Fruit fly (Drosophila melanogaster) whole organism, prepupa: ENCODE data around the gene CG14007.

ENCODE experiments used
- Eip78C ChIP-seq: fragments of 200-800 bp; sonication (Bioruptor generic); peaks from one replicate; lab custom pipeline; 2016; ENCODE audit warnings: missing biosample characterization, missing genetic modification characterization
- Eip93F ChIP-seq: fragments of 200-800 bp; sonication (Bioruptor generic); optimal IDR thresholded peaks from 2 replicates; lab custom pipeline; 2016; ENCODE audit warnings: missing biosample characterization, mild to moderate bottlenecking, missing genetic modification characterization
- Hr38 ChIP-seq: sonication (Bioruptor generic); optimal IDR thresholded peaks from 2 replicates; lab custom pipeline; 2016; ENCODE audit warnings: missing biosample characterization, missing genetic modification characterization
- OdsH ChIP-seq: fragments of 200-800 bp; sonication (Bioruptor generic); optimal IDR thresholded peaks from 3 replicates; lab custom pipeline; 2016; ENCODE audit warnings: missing biosample characterization, missing genetic modification characterization
- Smox ChIP-seq: fragments of 200-800 bp; sonication (Bioruptor generic); optimal IDR thresholded peaks from 3 replicates; lab custom pipeline; 2016; ENCODE audit warnings: missing biosample characterization, missing genetic modification characterization
- Sox102F ChIP-seq: fragments of 200-800 bp; sonication (Bioruptor generic); optimal IDR thresholded peaks from 2 replicates; lab custom pipeline; 2016; ENCODE audit warnings: missing biosample characterization, mild to moderate bottlenecking, missing genetic modification characterization
- dsx ChIP-seq: fragments of 200-800 bp; optimal IDR thresholded peaks from 3 replicates; lab custom pipeline; 2019; ENCODE audit warnings: missing biosample characterization, mild to moderate bottlenecking, missing genetic modification characterization, moderate library complexity; ENCODE audit not compliant: poor library complexity, severe bottlenecking
- fd85E ChIP-seq: fragments of 200-800 bp; sonication (Bioruptor generic); optimal IDR thresholded peaks from 3 replicates; lab custom pipeline; 2016; ENCODE audit warnings: missing biosample characterization, missing genetic modification characterization
- salr ChIP-seq, 2 experiments: fragments of 200-800 bp; sonication (Bioruptor generic); optimal IDR thresholded peaks; 3 replicates each; lab custom pipeline; 2016 to 2018; ENCODE audit warnings: missing biosample characterization in 2 of 2, missing genetic modification characterization in 2 of 2, mild to moderate bottlenecking in 1 of 2
- svp ChIP-seq: fragments of 200-800 bp; sonication (Bioruptor generic); peaks from one replicate; lab custom pipeline; 2016; ENCODE audit warnings: missing biosample characterization, missing genetic modification characterization

dm6 chr2L:5743537-5744148 lies 27.2 kb upstream of the CG14007 start:
- TF ChIP-seq Sox102F (GFP tag; lab: Kevin White, UChicago) (peak; percentile 18), svp (GFP tag; lab: Kevin White, UChicago) (peak; percentile 26), dsx (GFP tag; lab: Kevin White, UChicago) (no peak), Eip78C (GFP tag; lab: Kevin White, UChicago) (peak; percentile 88), OdsH (peak; percentile 50), salr (GFP tag; optimal IDR thresholded peaks at IDR 0.05; lab: Kevin White, UChicago) (no peak), Hr38 (GFP tag; lab: Kevin White, UChicago) (no peak), fd85E (GFP tag; lab: Kevin White, UChicago) (no peak), Smox (peak; percentile 40), Eip93F (GFP tag; lab: Kevin White, UChicago) (no peak)
